Fruit fly (Drosophila melanogaster): ENCODE data around the gene CG33170.

DNA sequence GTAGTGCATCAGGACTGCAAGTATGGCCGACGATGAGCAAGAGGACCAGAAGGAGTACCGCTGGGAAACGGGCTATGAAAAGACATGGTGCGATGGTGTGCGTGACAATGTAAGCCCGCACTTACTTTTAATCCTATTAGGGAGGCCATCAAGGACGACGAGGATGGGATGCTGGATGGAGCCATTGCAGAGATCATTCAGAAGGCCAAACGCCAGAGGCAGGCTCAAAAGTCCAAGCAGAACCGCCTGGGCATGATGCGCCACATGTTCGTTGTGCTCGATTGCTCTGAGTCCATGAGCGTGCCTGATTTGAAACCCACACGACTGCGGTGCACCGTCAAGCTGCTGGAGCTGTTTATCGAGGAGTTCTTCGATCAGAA is 14.9 kb downstream of the CG33170 start:
- TF ChIP-seq CTCF (optimal IDR thresholded peaks at IDR 0.05): no peak
- TF ChIP-seq CG8478 (optimal IDR thresholded peaks at IDR 0.05): no peak
